Fruit fly (Drosophila melanogaster) whole organism, adult: Measurements from ENCODE around the gene GABA-B-R1.

Experiments
- CG11617 ChIP-seq: fragments of 200-800 bp; sonication (Bioruptor generic); optimal IDR thresholded peaks from 2 replicates; lab custom pipeline; 2017; ENCODE audit warnings: mild to moderate bottlenecking, missing biosample characterization, missing genetic modification reagents, missing genetic modification characterization
- CG12768 ChIP-seq: fragments of 200-800 bp; sonication (Bioruptor generic); optimal IDR thresholded peaks from 2 replicates; lab custom pipeline; 2017; ENCODE audit warnings: missing biosample characterization, missing genetic modification characterization, mild to moderate bottlenecking, moderate library complexity, missing genetic modification reagents
- CG14711 ChIP-seq: fragments of 200-800 bp; sonication (Bioruptor generic); optimal IDR thresholded peaks from 2 replicates; lab custom pipeline; 2018; ENCODE audit warnings: missing biosample characterization, mild to moderate bottlenecking, missing genetic modification characterization, moderate library complexity
- CG1620 ChIP-seq: fragments of 200-800 bp; sonication (Bioruptor generic); optimal IDR thresholded peaks from 2 replicates; lab custom pipeline; 2016; ENCODE audit warnings: missing biosample characterization, missing genetic modification characterization
- CG33017 ChIP-seq: fragments of 200-800 bp; sonication (Bioruptor generic); optimal IDR thresholded peaks from 2 replicates; lab custom pipeline; 2018; ENCODE audit warnings: missing biosample characterization, mild to moderate bottlenecking, missing genetic modification characterization, moderate library complexity
- CG5204 ChIP-seq: fragments of 200-800 bp; sonication (Bioruptor generic); optimal IDR thresholded peaks from 2 replicates; lab custom pipeline; 2016; ENCODE audit warnings: missing biosample characterization, missing genetic modification characterization
- CG7045 ChIP-seq: fragments of 200-800 bp; sonication (Bioruptor generic); optimal IDR thresholded peaks from 2 replicates; lab custom pipeline; 2017; ENCODE audit warnings: missing biosample characterization, mild to moderate bottlenecking, missing genetic modification characterization
- CG7101 ChIP-seq: fragments of 200-800 bp; sonication (Bioruptor generic); optimal IDR thresholded peaks from 2 replicates; lab custom pipeline; 2018; ENCODE audit warnings: missing biosample characterization, mild to moderate bottlenecking, missing genetic modification characterization, moderate library complexity
- Clk ChIP-seq: fragments of 200-800 bp; sonication (Bioruptor generic); optimal IDR thresholded peaks from 2 replicates; lab custom pipeline; 2017; ENCODE audit warnings: missing biosample characterization, missing genetic modification characterization
- Crg-1 ChIP-seq: fragments of 200-800 bp; sonication (Bioruptor generic); optimal IDR thresholded peaks from 2 replicates; lab custom pipeline; 2016; ENCODE audit warnings: missing biosample characterization, missing genetic modification characterization
- Hr96 ChIP-seq: fragments of 200-800 bp; sonication (Bioruptor generic); optimal IDR thresholded peaks from 2 replicates; lab custom pipeline; 2016; ENCODE audit warnings: missing biosample characterization, missing genetic modification characterization
- Mnt ChIP-seq: fragments of 200-800 bp; sonication (Bioruptor generic); optimal IDR thresholded peaks from 2 replicates; lab custom pipeline; 2016; ENCODE audit warnings: missing biosample characterization, mild to moderate bottlenecking, missing genetic modification characterization
- bab1 ChIP-seq: fragments of 200-800 bp; sonication (Bioruptor generic); optimal IDR thresholded peaks from 3 replicates; lab custom pipeline; 2019; ENCODE audit warnings: missing biosample characterization, mild to moderate bottlenecking, missing genetic modification characterization, moderate library complexity
- cic ChIP-seq: fragments of 200-800 bp; sonication (Bioruptor generic); optimal IDR thresholded peaks from 2 replicates; lab custom pipeline; 2017; ENCODE audit warnings: missing biosample characterization, mild to moderate bottlenecking, missing genetic modification characterization, moderate library complexity
- cnc ChIP-seq, 2 experiments: fragments of >200 bp; optimal IDR thresholded peaks; 2 replicates each; lab custom pipeline; 2017
- kay ChIP-seq: fragments of 200-800 bp; sonication (Bioruptor generic); peaks from one replicate; lab custom pipeline; 2016; ENCODE audit warnings: missing biosample characterization, missing genetic modification characterization, borderline replicate concordance
- ovo ChIP-seq: fragments of 200-800 bp; sonication (Bioruptor generic); optimal IDR thresholded peaks from 2 replicates; lab custom pipeline; 2016; ENCODE audit warnings: missing biosample characterization, missing genetic modification characterization
- pad ChIP-seq: fragments of 200-800 bp; sonication (Bioruptor generic); optimal IDR thresholded peaks from 3 replicates; lab custom pipeline; 2017; ENCODE audit warnings: missing biosample characterization, missing genetic modification characterization, mild to moderate bottlenecking, moderate library complexity, missing genetic modification reagents
- tj ChIP-seq: fragments of 200-800 bp; sonication (Bioruptor generic); optimal IDR thresholded peaks from 3 replicates; lab custom pipeline; 2017; ENCODE audit warnings: missing biosample characterization, mild to moderate bottlenecking, missing genetic modification characterization, moderate library complexity
- toe ChIP-seq: fragments of 200-800 bp; sonication (Bioruptor generic); optimal IDR thresholded peaks from 2 replicates; lab custom pipeline; 2016; ENCODE audit warnings: missing biosample characterization, missing genetic modification characterization

Gene GABA-B-R1

DNA sequence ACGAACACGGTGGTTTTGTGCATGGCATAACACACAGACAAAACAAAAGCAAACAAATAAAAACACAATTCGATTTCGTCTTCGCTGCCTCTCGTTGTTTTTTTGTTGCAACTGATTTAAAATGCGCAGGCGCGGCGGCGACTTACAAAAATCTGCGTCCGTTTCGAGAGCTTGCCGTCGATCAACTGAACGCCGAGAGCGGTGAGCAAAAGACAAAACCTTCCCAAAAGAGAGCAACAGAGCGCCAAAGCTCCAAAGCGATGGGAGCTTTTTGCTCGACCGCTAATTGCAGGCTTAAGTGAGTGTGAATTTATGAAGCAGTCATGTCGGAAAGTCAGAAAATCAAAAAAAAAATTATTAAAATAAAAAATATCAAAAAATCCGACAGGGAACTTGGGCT lies 18.8 kb upstream of the GABA-B-R1 start, which contains the start of gene mol:
TSS of gene mol (minus strand) at position 190 of the 400 bp plus-strand sequence.
- no peak for TF ChIP-seq CG14711 (tag; lab: Kevin White, UChicago)
- no peak for TF ChIP-seq toe (GFP tag; lab: Kevin White, UChicago)
- TF ChIP-seq CG33017 (tag; lab: Kevin White, UChicago) = no peak
- TF ChIP-seq bab1 (GFP tag; lab: Kevin White, UChicago) = no peak
- TF ChIP-seq CG5204 (GFP tag; lab: Kevin White, UChicago) = no peak
- no peak for TF ChIP-seq tj (GFP tag; lab: Kevin White, UChicago)
- no peak for TF ChIP-seq CG7045
- TF ChIP-seq CG12768 (GFP tag; lab: Kevin White, UChicago) = no peak
- no peak for TF ChIP-seq Clk (GFP tag; lab: Kevin White, UChicago)
- TF ChIP-seq cnc (optimal IDR thresholded peaks at IDR 0.05; lab: Kevin White, UChicago) = no peak
- no peak for TF ChIP-seq CG1620 (GFP tag; lab: Kevin White, UChicago)
- no peak for TF ChIP-seq CG7101 (tag; lab: Kevin White, UChicago)
- no peak for TF ChIP-seq Mnt (GFP tag; lab: Kevin White, UChicago)

DNA sequence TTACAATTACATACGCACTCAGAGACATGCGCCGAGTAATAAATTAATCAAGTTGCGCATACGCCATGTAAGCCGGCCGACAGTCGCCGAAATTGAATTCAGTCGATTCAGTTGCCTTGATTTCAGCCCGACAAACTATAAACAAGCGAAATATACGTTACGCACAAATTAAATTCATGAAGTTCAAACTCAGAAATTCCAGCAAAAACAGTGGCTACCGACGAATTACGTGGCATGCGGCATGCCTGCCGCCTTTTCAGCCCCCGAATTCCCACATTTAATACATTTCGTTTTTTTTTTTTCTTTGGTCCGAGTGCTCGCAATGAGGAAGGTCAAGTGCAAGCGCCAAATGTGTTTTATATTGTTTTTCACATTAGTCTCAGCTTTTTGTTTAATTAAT lies 15.8 kb upstream of the GABA-B-R1 start:
- TF ChIP-seq bab1 (GFP tag; lab: Kevin White, UChicago) = no peak
- no peak for TF ChIP-seq Clk (GFP tag; lab: Kevin White, UChicago)
- no peak for TF ChIP-seq CG33017 (tag; lab: Kevin White, UChicago)
- TF ChIP-seq CG14711 (tag; lab: Kevin White, UChicago) = no peak
- no peak for TF ChIP-seq CG7045
- no peak for TF ChIP-seq Mnt (GFP tag; lab: Kevin White, UChicago)
- no peak for TF ChIP-seq CG5204 (GFP tag; lab: Kevin White, UChicago)
- TF ChIP-seq ovo (GFP tag; lab: Kevin White, UChicago) = no peak
- no peak for TF ChIP-seq Hr96 (GFP tag; lab: Kevin White, UChicago)
- no peak for TF ChIP-seq CG7101 (tag; lab: Kevin White, UChicago)
- no peak for TF ChIP-seq cnc (optimal IDR thresholded peaks at IDR 0.05; lab: Kevin White, UChicago)
- TF ChIP-seq CG1620 (GFP tag; lab: Kevin White, UChicago) = no peak
- no peak for TF ChIP-seq tj (GFP tag; lab: Kevin White, UChicago)
- TF ChIP-seq CG12768 (GFP tag; lab: Kevin White, UChicago) = no peak
- no peak for TF ChIP-seq CG11617 (GFP tag; lab: Kevin White, UChicago)
- no peak for TF ChIP-seq pad
- no peak for TF ChIP-seq cic (GFP tag; lab: Kevin White, UChicago)

DNA sequence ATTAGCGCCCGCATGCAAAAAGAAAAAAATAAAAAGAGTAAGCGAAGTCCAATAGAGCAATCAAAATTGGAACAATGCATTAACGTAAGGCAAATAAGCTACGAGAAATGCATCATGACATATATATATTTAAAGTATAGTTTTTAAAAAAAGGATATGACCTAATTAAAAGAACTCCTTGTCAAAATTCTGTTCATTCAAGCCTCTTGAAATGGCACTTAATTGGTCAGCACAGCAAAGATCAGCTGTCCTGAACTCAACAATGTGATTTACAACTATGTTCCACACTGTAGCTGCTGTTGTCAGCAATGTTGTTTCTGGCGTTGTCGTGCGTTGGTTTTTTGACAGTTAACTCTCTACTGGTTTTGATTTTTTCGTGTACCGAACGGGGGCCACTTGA lies 14.3 kb upstream of the GABA-B-R1 start:
- TF ChIP-seq cnc (optimal IDR thresholded peaks at IDR 0.05; lab: Kevin White, UChicago) (no peak), cic (GFP tag; lab: Kevin White, UChicago) (no peak), Mnt (GFP tag; lab: Kevin White, UChicago) (no peak), kay (GFP tag; lab: Kevin White, UChicago) (no peak), CG12768 (GFP tag; lab: Kevin White, UChicago) (no peak), CG7045 (no peak), CG11617 (GFP tag; lab: Kevin White, UChicago) (no peak), ovo (GFP tag; lab: Kevin White, UChicago) (no peak), tj (GFP tag; lab: Kevin White, UChicago) (no peak), Crg-1 (GFP tag; lab: Kevin White, UChicago) (no peak), CG1620 (GFP tag; lab: Kevin White, UChicago) (no peak), Hr96 (GFP tag; lab: Kevin White, UChicago) (no peak)

DNA sequence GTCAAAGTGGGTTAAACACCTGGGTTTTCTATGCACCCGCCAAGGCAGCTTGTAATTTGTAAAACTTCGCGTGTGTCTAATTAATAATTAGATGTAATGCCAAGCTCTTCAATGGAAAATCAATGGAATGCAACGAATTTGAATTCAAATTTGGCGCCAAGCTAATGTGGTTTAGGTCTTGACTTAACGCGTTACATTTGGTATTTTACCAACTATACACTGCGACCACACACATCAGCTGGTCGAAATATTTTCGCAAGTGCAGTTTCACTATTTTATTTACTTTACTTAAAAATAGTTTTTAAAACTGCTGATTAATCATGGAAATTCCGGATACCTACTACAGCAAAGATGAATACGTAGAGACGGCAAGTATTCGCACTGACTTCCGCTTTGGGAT lies 10.6 kb upstream of the GABA-B-R1 start, which contains the start of gene DCTN5-p25:
TSS of gene DCTN5-p25 (plus strand) at position 229 of the 400 bp plus-strand sequence.
- TF ChIP-seq bab1 (GFP tag; lab: Kevin White, UChicago) (peak; percentile 14), CG33017 (tag; lab: Kevin White, UChicago) (no peak)

DNA sequence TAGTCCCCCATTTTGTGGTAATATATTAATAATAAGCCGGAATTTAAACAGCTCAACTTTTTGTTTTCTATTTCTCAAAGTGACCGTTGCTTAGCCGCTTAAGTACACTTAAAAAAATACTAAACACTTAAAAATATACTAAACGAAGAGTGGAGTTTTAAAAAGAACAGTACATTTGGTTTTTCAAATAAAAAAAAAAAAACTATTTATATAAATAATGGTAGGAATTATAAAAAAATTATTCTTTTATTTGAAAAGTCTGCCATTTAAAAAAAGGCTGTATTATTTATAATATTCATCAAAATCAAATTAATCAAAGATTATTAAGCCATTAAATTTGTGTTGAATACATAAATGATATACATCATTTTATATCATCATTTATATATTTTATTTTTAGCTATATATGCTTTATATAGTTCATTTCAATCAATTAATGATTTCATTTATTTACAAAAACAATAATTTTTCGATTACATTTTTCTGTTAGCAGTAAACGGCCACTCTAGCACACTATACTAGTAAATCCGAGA lies 8.7 kb upstream of the GABA-B-R1 start, which contains the start of the genes Ankrd49 and NC2beta:
TSS of gene Ankrd49 (minus strand) at position 101 of the 533 bp plus-strand sequence.
TSS of gene NC2beta (plus strand) at position 483 of the 533 bp plus-strand sequence.
- TF ChIP-seq pad = no peak
- TF ChIP-seq tj (GFP tag; lab: Kevin White, UChicago) = no peak
- no peak for TF ChIP-seq CG33017 (tag; lab: Kevin White, UChicago)
- TF ChIP-seq CG1620 (GFP tag; lab: Kevin White, UChicago) = no peak
- TF ChIP-seq Hr96 (GFP tag; lab: Kevin White, UChicago) = no peak
- no peak for TF ChIP-seq CG7045
- TF ChIP-seq CG12768 (GFP tag; lab: Kevin White, UChicago) = no peak

DNA sequence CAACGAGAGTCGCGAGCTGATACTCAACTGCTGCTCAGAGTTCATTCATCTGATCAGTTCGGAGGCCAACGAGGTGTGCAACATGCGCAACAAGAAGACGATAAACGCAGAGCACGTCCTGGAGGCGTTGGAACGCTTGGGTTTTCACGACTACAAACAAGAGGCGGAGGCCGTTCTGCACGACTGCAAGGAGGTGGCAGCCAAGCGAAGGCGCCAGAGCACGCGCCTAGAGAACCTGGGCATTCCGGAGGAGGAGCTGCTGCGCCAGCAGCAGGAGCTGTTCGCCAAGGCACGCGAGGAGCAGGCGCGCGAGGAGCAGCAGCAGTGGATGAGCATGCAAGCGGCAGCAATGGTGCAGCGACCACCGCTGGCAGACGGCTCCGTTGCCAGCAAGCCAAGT lies 8.1 kb upstream of the GABA-B-R1 start:
- no peak for TF ChIP-seq CG12768 (GFP tag; lab: Kevin White, UChicago)
- TF ChIP-seq CG5204 (GFP tag; lab: Kevin White, UChicago) = no peak
- no peak for TF ChIP-seq Crg-1 (GFP tag; lab: Kevin White, UChicago)
- TF ChIP-seq cnc (optimal IDR thresholded peaks at IDR 0.05; lab: Kevin White, UChicago) = no peak
- TF ChIP-seq CG33017 (tag; lab: Kevin White, UChicago) = no peak
- no peak for TF ChIP-seq cic (GFP tag; lab: Kevin White, UChicago)
- no peak for TF ChIP-seq CG14711 (tag; lab: Kevin White, UChicago)
- no peak for TF ChIP-seq Clk (GFP tag; lab: Kevin White, UChicago)
- no peak for TF ChIP-seq toe (GFP tag; lab: Kevin White, UChicago)
